Fruit fly (Drosophila melanogaster): ENCODE results near the gene CG32718.

CG32718 gene

DNA sequence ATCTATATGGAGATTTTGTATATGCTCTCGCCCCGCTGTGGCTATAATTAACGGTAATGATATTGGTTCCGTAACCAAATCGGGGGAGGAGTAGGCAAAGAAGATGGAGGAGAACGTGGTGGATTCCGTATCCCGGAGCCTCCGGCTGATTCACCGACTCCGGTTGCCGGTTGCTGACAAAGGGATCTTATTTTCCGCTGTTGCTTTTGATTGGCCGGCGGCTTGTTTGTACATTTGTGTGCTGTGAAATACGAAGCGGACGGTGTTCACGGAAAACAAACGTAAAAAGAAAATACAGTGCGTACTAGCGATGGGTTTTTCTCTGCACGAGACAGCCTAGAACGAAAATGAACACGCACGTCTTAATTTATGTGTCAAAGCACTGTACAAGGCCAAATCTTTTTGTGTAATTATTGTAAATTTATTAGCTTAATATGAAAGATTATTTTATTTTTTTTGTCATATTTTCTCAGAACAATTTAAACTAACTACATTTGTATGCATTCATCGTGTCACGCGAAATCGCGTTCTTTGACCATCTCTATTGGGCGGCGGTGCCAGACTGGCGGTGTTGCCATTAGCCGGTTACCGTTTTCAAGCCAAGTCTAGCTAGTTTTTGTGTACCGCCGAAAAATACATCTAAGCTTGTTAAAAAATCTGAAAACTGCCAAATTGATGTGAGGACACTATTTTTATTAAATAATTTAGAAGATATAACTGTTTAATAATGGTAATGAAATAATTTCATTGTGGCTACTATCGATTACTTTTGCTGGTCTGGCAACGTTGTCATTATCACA lies 43.7 kb upstream of the CG32718 start, which contains the start of the genes Pdp and Rab39 (continued):
- peak; percentile 88 for TF ChIP-seq CG9215 (GFP tag; IDR thresholded peaks at IDR 0.05)
- TF ChIP-seq NFAT (GFP tag; IDR thresholded peaks at IDR 0.05) = peak; percentile 78; the same call in 1 of the 2 replicates
- TF ChIP-seq CG10462 (GFP tag; optimal IDR thresholded peaks at IDR 0.05) = peak; percentile 71
- peak; percentile 53; the same call in 1 of the 2 replicates for TF ChIP-seq Oaz (GFP tag; IDR thresholded peaks at IDR 0.05)
- TF ChIP-seq CG12391 (tag; optimal IDR thresholded peaks at IDR 0.05) = peak; percentile 79
- peak; percentile 76 for TF ChIP-seq nerfin-2 (GFP tag; IDR thresholded peaks at IDR 0.05; ENCODE audit: partially characterized antibody)
- no peak for TF ChIP-seq Stat92E (GFP tag; optimal IDR thresholded peaks at IDR 0.05)
- peak; percentile 63 for TF ChIP-seq ttk (GFP tag; IDR thresholded peaks at IDR 0.05)
- TF ChIP-seq Gug (GFP tag; IDR thresholded peaks at IDR 0.05) = peak; percentile 83
- peak; percentile 63; the same call in 2 of the 3 replicates for TF ChIP-seq CG14050 (GFP tag; IDR thresholded peaks at IDR 0.05)
- TF ChIP-seq CG11093 (GFP tag; IDR thresholded peaks at IDR 0.05) = peak; percentile 75; the same call in 2 of the 3 replicates
- peak; percentile 83 for TF ChIP-seq dysf (GFP tag; IDR thresholded peaks at IDR 0.05)
- no peak for TF ChIP-seq ATbp (GFP tag; optimal IDR thresholded peaks at IDR 0.05)
- peak; percentile 83 for TF ChIP-seq gem (tag; optimal IDR thresholded peaks at IDR 0.05)
- no peak; the same call in 1 of the 2 replicates for TF ChIP-seq GATAe (GFP tag; conservative IDR thresholded peaks at IDR 0.05)
- peak; percentile 75 for TF ChIP-seq CG17361 (GFP tag; IDR thresholded peaks at IDR 0.05)
- peak; percentile 9 for TF ChIP-seq gfzf (GFP tag; optimal IDR thresholded peaks at IDR 0.05)
- peak; percentile 67 for TF ChIP-seq vfl (GFP tag; optimal IDR thresholded peaks at IDR 0.05)
- 0 out of 3 replicates have a peak, but pooled peaks have one; percentile 57 for TF ChIP-seq CG6175 (GFP tag; IDR thresholded peaks at IDR 0.05)
- peak; percentile 68 for TF ChIP-seq CG18476 (GFP tag; optimal IDR thresholded peaks at IDR 0.05)
- peak; percentile 64 for TF ChIP-seq bcd (GFP tag; optimal IDR thresholded peaks at IDR 0.05)
- TF ChIP-seq CG15601 (tag; optimal IDR thresholded peaks at IDR 0.05) = peak; percentile 68
- TF ChIP-seq wdn (GFP tag; IDR thresholded peaks at IDR 0.05) = peak; percentile 49; the same call in 1 of the 2 replicates
- TF ChIP-seq Dp (GFP tag; optimal IDR thresholded peaks at IDR 0.05) = peak; percentile 26
- TF ChIP-seq HLH3B (GFP tag; IDR thresholded peaks at IDR 0.05) = no peak
- no peak for TF ChIP-seq fd102C (GFP tag; optimal IDR thresholded peaks at IDR 0.05)
- no peak for TF ChIP-seq zf30C (GFP tag; optimal IDR thresholded peaks at IDR 0.05)
- peak; percentile 82 for TF ChIP-seq bbx (GFP tag; IDR thresholded peaks at IDR 0.05; ENCODE audit: partially characterized antibody)
- peak; percentile 81 for TF ChIP-seq lab (GFP tag; optimal IDR thresholded peaks at IDR 0.05)
- TF ChIP-seq peb (GFP tag; IDR thresholded peaks at IDR 0.05) = peak; percentile 46; the same call in 1 of the 2 replicates
- peak; percentile 38; the same call in 1 of the 2 replicates for TF ChIP-seq CG5953 (GFP tag; IDR thresholded peaks at IDR 0.05)
- TF ChIP-seq HLH54F (GFP tag; optimal IDR thresholded peaks at IDR 0.05) = peak; percentile 77
- peak; percentile 84; the same call in 1 of the 2 replicates for TF ChIP-seq Ptx1 (GFP tag; IDR thresholded peaks at IDR 0.05)
- TF ChIP-seq CG14014 (GFP tag; IDR thresholded peaks at IDR 0.05) = peak; percentile 87
- peak; percentile 94 for TF ChIP-seq vnd (GFP tag; IDR thresholded peaks at IDR 0.05; ENCODE audit: partially characterized antibody)
- TF ChIP-seq sima (GFP tag; optimal IDR thresholded peaks at IDR 0.05) = no peak
- TF ChIP-seq wek (GFP tag; optimal IDR thresholded peaks at IDR 0.05) = no peak
- peak; percentile 89 for TF ChIP-seq Bgb (GFP tag; IDR thresholded peaks at IDR 0.05; ENCODE audit: partially characterized antibody)
- TF ChIP-seq hbn (GFP tag; IDR thresholded peaks at IDR 0.05; ENCODE audit: partially characterized antibody) = peak; percentile 89
- no peak for TF ChIP-seq btn (GFP tag; optimal IDR thresholded peaks at IDR 0.05)
- no peak for TF ChIP-seq Hr78 (GFP tag; optimal IDR thresholded peaks at IDR 0.05)
- TF ChIP-seq Elba2 (GFP tag; optimal IDR thresholded peaks at IDR 0.05) = peak; percentile 13
- no peak for TF ChIP-seq chm (GFP tag; IDR thresholded peaks at IDR 0.05)
- peak; percentile 83 for TF ChIP-seq zfh1 (GFP tag; IDR thresholded peaks at IDR 0.05)
- TF ChIP-seq MTF-1 (GFP tag; optimal IDR thresholded peaks at IDR 0.05; ENCODE audit: borderline replicate concordance) = no peak
- TF ChIP-seq br (optimal IDR thresholded peaks at IDR 0.05) = no peak
- peak; percentile 49 for TF ChIP-seq CG8944 (GFP tag; optimal IDR thresholded peaks at IDR 0.05)
- no peak for TF ChIP-seq CG12236 (GFP tag; optimal IDR thresholded peaks at IDR 0.05)

Data from whole organism, embryonic.